Worm (Caenorhabditis elegans) whole organism, young adult: ENCODE results near the gene gpa-8.

Source experiments
- B0019.2 ChIP-seq: fragments of 200-800 bp; sonication (Bioruptor generic); conservative IDR thresholded peaks from 2 replicates; pipeline ENCODE4 v1.3.6; 2022; ENCODE audit warnings: missing genetic modification reagents, missing genetic modification characterization, missing compliant biosample characterization
- C06A6.2 ChIP-seq: fragments of 200-800 bp; sonication (Bioruptor generic); conservative IDR thresholded peaks from 2 replicates; pipeline ENCODE4 v1.3.6; 2022; ENCODE audit warnings: missing genetic modification characterization, missing compliant biosample characterization
- F39B2.1 ChIP-seq: fragments of 200-800 bp; sonication (Bioruptor generic); IDR thresholded peaks from 2 replicates; pipeline ENCODE4 v1.3.6; 2022; ENCODE audit warnings: missing genetic modification reagents, missing genetic modification characterization, missing compliant biosample characterization
- F52B5.7 ChIP-seq: sonication (generic microtip); optimal IDR thresholded peaks from 2 replicates; lab custom pipeline; 2016; ENCODE audit warnings: mild to moderate bottlenecking, missing genetic modification characterization, missing compliant biosample characterization
- Y56A3A.18 ChIP-seq: fragments of 200-800 bp; sonication (Bioruptor generic); IDR thresholded peaks from 2 replicates; pipeline ENCODE4 v1.3.6; 2022; ENCODE audit warnings: missing genetic modification reagents, missing genetic modification characterization, missing compliant biosample characterization
- Y95B8A.8 ChIP-seq: fragments of 200-800 bp; sonication (Bioruptor generic); IDR thresholded peaks from 2 replicates; pipeline ENCODE4 v1.3.6; 2022; ENCODE audit warnings: missing genetic modification reagents, missing genetic modification characterization, missing compliant biosample characterization
- ZK185.1 ChIP-seq: sonication (generic microtip); optimal IDR thresholded peaks from 2 replicates; lab custom pipeline; 2016; ENCODE audit warnings: mild to moderate bottlenecking, missing genetic modification characterization, missing compliant biosample characterization; ENCODE audit not compliant: poor library complexity, severe bottlenecking
- akir-1 ChIP-seq: fragments of 200-800 bp; sonication (Bioruptor generic); optimal IDR thresholded peaks from 2 replicates; lab custom pipeline; 2018; ENCODE audit warnings: mild to moderate bottlenecking, missing genetic modification characterization, moderate library complexity, missing compliant biosample characterization
- ama-1 ChIP-seq, 3 experiments: fragments of 150-350 bp in 1 of 3; sonication (generic microtip) in 2 of 3; optimal IDR thresholded peaks; 2 replicates each; lab custom pipeline; 2014 to 2018; ENCODE audit warnings: missing biosample characterization in 2 of 3, missing genetic modification characterization in 2 of 3, missing genetic modification reagents in 2 of 3
- athp-1 ChIP-seq: sonication (generic microtip); optimal IDR thresholded peaks from 2 replicates; lab custom pipeline; 2017; ENCODE audit warnings: mild to moderate bottlenecking, missing genetic modification characterization, missing compliant biosample characterization
- attf-5 ChIP-seq: fragments of 200-800 bp; sonication (Bioruptor generic); optimal IDR thresholded peaks from 2 replicates; lab custom pipeline; 2018; ENCODE audit warnings: mild to moderate bottlenecking, missing genetic modification characterization, missing compliant biosample characterization
- ceh-27 ChIP-seq: fragments of 200-800 bp; sonication (Bioruptor generic); optimal IDR thresholded peaks from 2 replicates; lab custom pipeline; 2018; ENCODE audit warnings: mild to moderate bottlenecking, missing genetic modification characterization, moderate library complexity, missing compliant biosample characterization
- ceh-40 ChIP-seq: fragments of 200-800 bp; sonication (Bioruptor generic); IDR thresholded peaks from 2 replicates; pipeline ENCODE4 v1.3.6; 2022; ENCODE audit warnings: missing genetic modification characterization, missing compliant biosample characterization
- ceh-58 ChIP-seq: fragments of 200-800 bp; sonication (Bioruptor generic); IDR thresholded peaks from 2 replicates; pipeline ENCODE4 v1.3.6; 2022; ENCODE audit warnings: missing genetic modification characterization, missing compliant biosample characterization
- ceh-91 ChIP-seq: fragments of 200-800 bp; sonication (Bioruptor generic); IDR thresholded peaks from 2 replicates; pipeline ENCODE4 v1.3.6; 2022; ENCODE audit warnings: missing genetic modification reagents, missing genetic modification characterization, missing compliant biosample characterization
- chd-7 ChIP-seq: sonication (generic microtip); optimal IDR thresholded peaks from 2 replicates; lab custom pipeline; 2016; ENCODE audit warnings: mild to moderate bottlenecking, missing genetic modification characterization, moderate library complexity, missing compliant biosample characterization
- dpff-1 ChIP-seq: sonication (generic microtip); optimal IDR thresholded peaks from 2 replicates; lab custom pipeline; 2017; ENCODE audit warnings: mild to moderate bottlenecking, missing genetic modification characterization, missing compliant biosample characterization
- dpl-1 ChIP-seq: fragments of 150-350 bp; optimal IDR thresholded peaks from 2 replicates; lab custom pipeline; 2014; ENCODE audit warnings: missing biosample characterization, missing genetic modification reagents, missing genetic modification characterization
- egl-18 ChIP-seq: fragments of 200-800 bp; sonication (Bioruptor generic); IDR thresholded peaks from 2 replicates; pipeline ENCODE4 v1.3.6; 2022; ENCODE audit warnings: missing genetic modification reagents, missing genetic modification characterization, missing compliant biosample characterization
- ekl-4 ChIP-seq: fragments of 200-800 bp; sonication (Bioruptor generic); IDR thresholded peaks from 2 replicates; pipeline ENCODE4 v1.3.6; 2022; ENCODE audit warnings: missing genetic modification reagents, missing genetic modification characterization, missing compliant biosample characterization
- ets-4 ChIP-seq: fragments of 200-800 bp; sonication (Bioruptor generic); optimal IDR thresholded peaks from 2 replicates; lab custom pipeline; 2018; ENCODE audit warnings: mild to moderate bottlenecking, missing genetic modification characterization, missing compliant biosample characterization
- hlh-12 ChIP-seq: sonication (generic microtip); optimal IDR thresholded peaks from 2 replicates; lab custom pipeline; 2016; ENCODE audit warnings: missing genetic modification characterization, missing compliant biosample characterization
- hmg-1.2 ChIP-seq: fragments of 200-800 bp; sonication (Bioruptor generic); IDR thresholded peaks from 2 replicates; pipeline ENCODE4 v1.3.6; 2022; ENCODE audit warnings: missing genetic modification reagents, missing genetic modification characterization, missing compliant biosample characterization
- hrde-1 ChIP-seq: sonication (generic microtip); optimal IDR thresholded peaks from 2 replicates; lab custom pipeline; 2016; ENCODE audit warnings: missing genetic modification characterization, mild to moderate bottlenecking, missing compliant biosample characterization, moderate library complexity, missing genotype, missing genetic modification reagents, borderline replicate concordance
- lin-54 ChIP-seq: fragments of 200-800 bp; sonication (Bioruptor generic); optimal IDR thresholded peaks from 2 replicates; lab custom pipeline; 2018; ENCODE audit warnings: mild to moderate bottlenecking, missing genetic modification characterization, missing compliant biosample characterization
- lsl-1 ChIP-seq: fragments of 200-800 bp; sonication (Bioruptor generic); optimal IDR thresholded peaks from 2 replicates; lab custom pipeline; 2018; ENCODE audit warnings: mild to moderate bottlenecking, missing genetic modification characterization, moderate library complexity, missing compliant biosample characterization
- lsy-27 ChIP-seq: sonication (generic microtip); optimal IDR thresholded peaks from 2 replicates; lab custom pipeline; 2017; ENCODE audit warnings: missing genetic modification characterization, mild to moderate bottlenecking, missing compliant biosample characterization, antibody characterized with exemption, missing genotype, borderline replicate concordance; ENCODE audit not compliant: insufficient read depth
- madf-10 ChIP-seq: sonication (generic microtip); optimal IDR thresholded peaks from 2 replicates; lab custom pipeline; 2016; ENCODE audit warnings: mild to moderate bottlenecking, missing genetic modification characterization, missing compliant biosample characterization
- madf-8 ChIP-seq: fragments of 200-800 bp; sonication (Bioruptor generic); conservative IDR thresholded peaks from 2 replicates; pipeline ENCODE4 v1.3.6; 2022; ENCODE audit warnings: missing genetic modification reagents, missing genetic modification characterization, missing compliant biosample characterization
- nfya-1 ChIP-seq: sonication (generic microtip); optimal IDR thresholded peaks from 2 replicates; lab custom pipeline; 2017; ENCODE audit warnings: antibody characterized with exemption, missing compliant biosample characterization, missing genetic modification characterization, borderline replicate concordance; ENCODE audit not compliant: insufficient read depth
- nfyb-1 ChIP-seq: fragments of 200-800 bp; sonication (Bioruptor generic); IDR thresholded peaks from 2 replicates; pipeline ENCODE4 v1.3.6; 2022; ENCODE audit warnings: missing genetic modification reagents, missing genetic modification characterization, missing compliant biosample characterization
- nhr-80 ChIP-seq: sonication (generic microtip); optimal IDR thresholded peaks from 2 replicates; lab custom pipeline; 2016; ENCODE audit warnings: missing genetic modification characterization, missing compliant biosample characterization
- pbrm-1 ChIP-seq: fragments of 200-800 bp; sonication (Bioruptor generic); IDR thresholded peaks from 2 replicates; pipeline ENCODE4 v1.3.6; 2022; ENCODE audit warnings: missing genetic modification reagents, missing genetic modification characterization, missing compliant biosample characterization
- rpc-1 ChIP-seq, 2 experiments: fragments of 150-350 bp in 1 of 2; sonication (generic microtip) in 1 of 2; optimal IDR thresholded peaks; 2 replicates each; lab custom pipeline; 2014 to 2018; ENCODE audit warnings: missing biosample characterization in 1 of 2, missing genetic modification characterization in 1 of 2, missing genetic modification reagents in 1 of 2, missing genotype in 1 of 2
- ztf-25 ChIP-seq: fragments of 200-800 bp; sonication (Bioruptor generic); IDR thresholded peaks from 2 replicates; pipeline ENCODE4 v1.3.6; 2022; ENCODE audit warnings: missing genetic modification reagents, missing genetic modification characterization, missing compliant biosample characterization
- ztf-26 ChIP-seq: sonication (generic microtip); optimal IDR thresholded peaks from 2 replicates; lab custom pipeline; 2017; ENCODE audit warnings: missing genetic modification characterization, missing compliant biosample characterization
- ztf-3 ChIP-seq: fragments of 200-800 bp; sonication (Bioruptor generic); optimal IDR thresholded peaks from 2 replicates; lab custom pipeline; 2018; ENCODE audit warnings: mild to moderate bottlenecking, missing genetic modification characterization, missing compliant biosample characterization
- ztf-6 ChIP-seq: fragments of 200-800 bp; sonication (Bioruptor generic); IDR thresholded peaks from 2 replicates; pipeline ENCODE4 v1.3.6; 2022; ENCODE audit warnings: missing genetic modification reagents, missing genetic modification characterization, missing compliant biosample characterization

The gpa-8 gene

ce11 chrV:12649636-12650035 is 9.4 kb upstream of the gpa-8 start, which contains the start of gene lin-25:
Gene lin-25, plus strand, starts transcription at chrV:12649925.
- peak; percentile 53 for TF ChIP-seq nhr-80 (tag; lab: Kevin White, UChicago)
- TF ChIP-seq F39B2.1 (GFP tag; lab: Robert Waterston, UW): no peak
- no peak for TF ChIP-seq ceh-58 (GFP tag; lab: Robert Waterston, UW)
- peak; percentile 23 for TF ChIP-seq ZK185.1 (tag; lab: Kevin White, UChicago)

- TF ChIP-seq ets-4: no peak
- no peak for TF ChIP-seq nfya-1 (tag; lab: Kevin White, UChicago)
- no peak for TF ChIP-seq ama-1 (optimal IDR thresholded peaks at IDR 0.05; lab: Kevin White, UChicago)
- no peak for TF ChIP-seq ama-1 (GFP tag; optimal IDR thresholded peaks at IDR 0.05; lab: Kevin White, UChicago)
- TF ChIP-seq lsy-27 (tag; lab: Kevin White, UChicago): no peak
- TF ChIP-seq hlh-12 (tag; lab: Kevin White, UChicago): no peak
- no peak for TF ChIP-seq athp-1 (tag; lab: Kevin White, UChicago)
- TF ChIP-seq Y95B8A.8: no peak
- TF ChIP-seq ceh-91 (GFP tag; lab: Robert Waterston, UW): no peak
- TF ChIP-seq C06A6.2 (GFP tag; lab: Robert Waterston, UW): no peak
- no peak for TF ChIP-seq pbrm-1 (GFP tag; lab: Robert Waterston, UW)
- no peak for TF ChIP-seq chd-7 (tag; lab: Kevin White, UChicago)
- no peak for TF ChIP-seq lsl-1 (GFP tag; lab: Kevin White, UChicago)
- TF ChIP-seq Y56A3A.18 (GFP tag; lab: Robert Waterston, UW): no peak
- TF ChIP-seq B0019.2 (GFP tag; lab: Robert Waterston, UW): no peak
- TF ChIP-seq ztf-25 (GFP tag; lab: Robert Waterston, UW): no peak
- no peak for TF ChIP-seq F52B5.7
- TF ChIP-seq nfyb-1 (GFP tag; lab: Robert Waterston, UW): no peak
- no peak for TF ChIP-seq egl-18 (GFP tag; lab: Robert Waterston, UW)
- no peak for TF ChIP-seq ztf-26
- no peak for TF ChIP-seq hmg-1.2 (GFP tag; lab: Robert Waterston, UW)
- TF ChIP-seq, all 124 proteins: peak for 0
These were observed 8.9 kb upstream of the gpa-8 start, which contains the start of gene gpa-9 for ce11 chrV:12649213-12649612. Gene gpa-9, minus strand, starts transcription at chrV:12649313.

- TF ChIP-seq hlh-12 (tag; lab: Kevin White, UChicago) (no peak), attf-5 (GFP tag; lab: Kevin White, UChicago) (no peak), madf-8 (GFP tag; lab: Robert Waterston, UW) (no peak), dpff-1 (tag; lab: Kevin White, UChicago) (no peak), dpl-1 (GFP tag; lab: Kevin White, UChicago) (no peak), akir-1 (no peak), ceh-27 (GFP tag; lab: Kevin White, UChicago) (no peak), nfyb-1 (GFP tag; lab: Robert Waterston, UW) (no peak), madf-10 (tag; lab: Kevin White, UChicago) (no peak), ceh-40 (GFP tag; lab: Robert Waterston, UW) (no peak), ztf-6 (GFP tag; lab: Robert Waterston, UW) (no peak), chd-7 (tag; lab: Kevin White, UChicago) (no peak), C06A6.2 (GFP tag; lab: Robert Waterston, UW) (no peak), ztf-3 (GFP tag; lab: Kevin White, UChicago) (no peak), ekl-4 (no peak), rpc-1 (optimal IDR thresholded peaks at IDR 0.05; lab: Kevin White, UChicago) (no peak), rpc-1 (tag; optimal IDR thresholded peaks at IDR 0.05; lab: Kevin White, UChicago) (no peak), lin-54 (GFP tag; lab: Kevin White, UChicago) (no peak), hrde-1 (tag; lab: Kevin White, UChicago) (no peak)
These were observed 4.2 kb upstream of the gpa-8 start, which contains the start of gene F56H9.8 for ce11 chrV:12644500-12644899. Gene F56H9.8, plus strand, starts transcription at chrV:12644800.
